Fruit fly (Drosophila melanogaster) whole organism, wandering third instar larva: ENCODE data around the gene CG34292.

Source experiments
- Abd-B ChIP-seq: fragments of >200 bp; optimal IDR thresholded peaks from 2 replicates; lab custom pipeline; 2017; ENCODE audit warnings: missing biosample characterization, missing genetic modification characterization
- CG32264 ChIP-seq: fragments of 200-800 bp; sonication (Bioruptor generic); optimal IDR thresholded peaks from 2 replicates; lab custom pipeline; 2016; ENCODE audit warnings: missing biosample characterization, missing genetic modification characterization
- CG9705 ChIP-seq: fragments of 200-800 bp; sonication (Bioruptor generic); optimal IDR thresholded peaks from 2 replicates; lab custom pipeline; 2018; ENCODE audit warnings: missing biosample characterization, mild to moderate bottlenecking, missing genetic modification characterization
- CrebA ChIP-seq: fragments of 200-800 bp; sonication (Bioruptor generic); optimal IDR thresholded peaks from 2 replicates; lab custom pipeline; 2016; ENCODE audit warnings: missing biosample characterization, mild to moderate bottlenecking, missing genetic modification characterization, borderline replicate concordance
- Dfd ChIP-seq: fragments of >200 bp; optimal IDR thresholded peaks from 2 replicates; lab custom pipeline; 2017; ENCODE audit warnings: missing biosample characterization, missing genetic modification characterization
- Dif ChIP-seq: fragments of 200-275, 200-300 bp; sonication (Bioruptor generic); optimal IDR thresholded peaks from 2 replicates; lab custom pipeline; 2018; ENCODE audit warnings: missing biosample characterization, missing genetic modification characterization; ENCODE audit not compliant: partially characterized antibody
- GATAd ChIP-seq: sonication (Bioruptor generic); optimal IDR thresholded peaks from 2 replicates; lab custom pipeline; 2016; ENCODE audit warnings: missing biosample characterization, missing genetic modification characterization
- HLH106 ChIP-seq: fragments of 200-800 bp; optimal IDR thresholded peaks from 3 replicates; lab custom pipeline; 2019; ENCODE audit warnings: missing biosample characterization, mild to moderate bottlenecking, missing genetic modification characterization, moderate library complexity
- Hnf4 ChIP-seq: fragments of 200-800 bp; sonication (Bioruptor generic); optimal IDR thresholded peaks from 2 replicates; lab custom pipeline; 2016; ENCODE audit warnings: missing biosample characterization, mild to moderate bottlenecking, missing genetic modification characterization
- Hr78 ChIP-seq: fragments of >200 bp; optimal IDR thresholded peaks from 2 replicates; lab custom pipeline; 2017; ENCODE audit warnings: missing biosample characterization, missing genetic modification characterization
- Hr83 ChIP-seq: fragments of 200-300 bp; sonication (Bioruptor generic); optimal IDR thresholded peaks from 2 replicates; lab custom pipeline; 2016; ENCODE audit warnings: missing biosample characterization, mild to moderate bottlenecking, missing genetic modification characterization, moderate library complexity; ENCODE audit not compliant: poor library complexity, severe bottlenecking
- Jra ChIP-seq: sonication (Bioruptor generic); optimal IDR thresholded peaks from 2 replicates; lab custom pipeline; 2016; ENCODE audit warnings: missing biosample characterization, missing genetic modification characterization
- Mio ChIP-seq: sonication (Bioruptor generic); optimal IDR thresholded peaks from 2 replicates; lab custom pipeline; 2016; ENCODE audit warnings: missing biosample characterization, missing genetic modification characterization
- Myc ChIP-seq: fragments of >200 bp; optimal IDR thresholded peaks from 2 replicates; lab custom pipeline; 2017
- N ChIP-seq: fragments of >200 bp; optimal IDR thresholded peaks from 2 replicates; lab custom pipeline; 2018; ENCODE audit warnings: missing biosample characterization, missing external identifiers, missing genetic modification characterization
- OdsH ChIP-seq: fragments of 200-800 bp; sonication (Bioruptor generic); optimal IDR thresholded peaks from 2 replicates; lab custom pipeline; 2016; ENCODE audit warnings: missing biosample characterization, mild to moderate bottlenecking, missing genetic modification characterization
- Rel ChIP-seq, 2 experiments: fragments of 200-800 bp; sonication (Bioruptor generic) in 1 of 2; optimal IDR thresholded peaks; 2 replicates in 1 of 2; 3 replicates in 1 of 2; lab custom pipeline; 2016 to 2019; ENCODE audit warnings: mild to moderate bottlenecking in 2 of 2, missing biosample characterization in 2 of 2, missing genetic modification characterization in 2 of 2, moderate library complexity in 1 of 2
- Sp1 ChIP-seq: fragments of 200-800 bp; sonication (Bioruptor generic); optimal IDR thresholded peaks from 3 replicates; lab custom pipeline; 2019; ENCODE audit warnings: missing biosample characterization, mild to moderate bottlenecking, missing genetic modification characterization, moderate library complexity
- Vsx2 ChIP-seq: fragments of 200-300, 225-300 bp; sonication (Bioruptor generic); optimal IDR thresholded peaks from 2 replicates; lab custom pipeline; 2018; ENCODE audit warnings: missing biosample characterization, missing genetic modification characterization; ENCODE audit not compliant: partially characterized antibody
- br ChIP-seq: fragments of 200-800 bp; sonication (Bioruptor generic); optimal IDR thresholded peaks from 2 replicates; lab custom pipeline; 2016; ENCODE audit warnings: missing biosample characterization, missing genetic modification characterization
- brk ChIP-seq: fragments of 200-800 bp; sonication (Bioruptor generic); optimal IDR thresholded peaks from 2 replicates; lab custom pipeline; 2016; ENCODE audit warnings: missing biosample characterization, mild to moderate bottlenecking, missing genetic modification characterization
- dl ChIP-seq, 2 experiments: fragments of 175-275, 200-275 bp in 1 of 2; fragments of 200-275 bp in 1 of 2; sonication (Bioruptor generic); optimal IDR thresholded peaks; lab custom pipeline; 2018; ENCODE audit warnings: mild to moderate bottlenecking in 2 of 2, missing biosample characterization in 2 of 2, missing genetic modification characterization in 2 of 2, moderate library complexity in 2 of 2; ENCODE audit not compliant: partially characterized antibody in 2 of 2, insufficient read depth in 1 of 2
- dmrt93B ChIP-seq: fragments of 200-800 bp; sonication (Bioruptor generic); optimal IDR thresholded peaks from 2 replicates; lab custom pipeline; 2018; ENCODE audit warnings: missing biosample characterization, mild to moderate bottlenecking, missing genetic modification characterization
- dsf ChIP-seq: sonication (Bioruptor generic); optimal IDR thresholded peaks from 2 replicates; lab custom pipeline; 2016; ENCODE audit warnings: missing biosample characterization, missing genetic modification characterization, borderline replicate concordance
- ey ChIP-seq: fragments of 200-800 bp; sonication (Bioruptor generic); optimal IDR thresholded peaks from 2 replicates; lab custom pipeline; 2016; ENCODE audit warnings: missing biosample characterization, missing genetic modification characterization
- foxo ChIP-seq, 2 experiments: fragments of 200-800 bp; sonication (Bioruptor generic); optimal IDR thresholded peaks; 2 replicates in 1 of 2; 3 replicates in 1 of 2; lab custom pipeline; 2016 to 2017; ENCODE audit warnings: missing biosample characterization in 2 of 2, missing genetic modification characterization in 2 of 2
- fru ChIP-seq: fragments of 200-800 bp; sonication (Bioruptor generic); optimal IDR thresholded peaks from 3 replicates; lab custom pipeline; 2016; ENCODE audit warnings: missing biosample characterization, mild to moderate bottlenecking, missing genetic modification characterization
- h ChIP-seq: fragments of 200-800 bp; sonication (Bioruptor generic); optimal IDR thresholded peaks from 3 replicates; lab custom pipeline; 2016; ENCODE audit warnings: missing biosample characterization, mild to moderate bottlenecking, missing genetic modification characterization
- jim ChIP-seq: fragments of 175-275, 200-325 bp; sonication (Bioruptor generic); optimal IDR thresholded peaks from 2 replicates; lab custom pipeline; 2016; ENCODE audit warnings: missing biosample characterization, mild to moderate bottlenecking, missing genetic modification characterization
- lola ChIP-seq: fragments of >200 bp; optimal IDR thresholded peaks from 2 replicates; lab custom pipeline; 2017; ENCODE audit warnings: missing biosample characterization, missing genetic modification characterization
- pan ChIP-seq: fragments of >200 bp; optimal IDR thresholded peaks from 2 replicates; lab custom pipeline; 2017
- psq ChIP-seq: fragments of 200-800 bp; sonication (Bioruptor generic); optimal IDR thresholded peaks from 3 replicates; lab custom pipeline; 2017; ENCODE audit warnings: missing biosample characterization, mild to moderate bottlenecking, missing genetic modification characterization, moderate library complexity
- rgr ChIP-seq: fragments of 200-800 bp; sonication (Bioruptor generic); optimal IDR thresholded peaks from 3 replicates; lab custom pipeline; 2016; ENCODE audit warnings: missing biosample characterization, mild to moderate bottlenecking, missing genetic modification characterization
- sage ChIP-seq: fragments of 200-800 bp; sonication (Bioruptor generic); optimal IDR thresholded peaks from 2 replicates; lab custom pipeline; 2016; ENCODE audit warnings: missing biosample characterization, mild to moderate bottlenecking, missing genetic modification characterization
- sv ChIP-seq: fragments of 200-800 bp; sonication (Bioruptor generic); optimal IDR thresholded peaks from 3 replicates; lab custom pipeline; 2016; ENCODE audit warnings: missing biosample characterization, missing genetic modification characterization
- tai ChIP-seq: sonication (Bioruptor generic); optimal IDR thresholded peaks from 2 replicates; lab custom pipeline; 2016; ENCODE audit warnings: missing biosample characterization, missing genetic modification characterization
- usp ChIP-seq: fragments of >200 bp; optimal IDR thresholded peaks from 2 replicates; lab custom pipeline; 2017; ENCODE audit warnings: missing biosample characterization, missing genetic modification characterization
- woc ChIP-seq: sonication (Bioruptor generic); optimal IDR thresholded peaks from 2 replicates; lab custom pipeline; 2016; ENCODE audit warnings: missing biosample characterization, mild to moderate bottlenecking, missing genetic modification characterization

CG34292 gene

DNA sequence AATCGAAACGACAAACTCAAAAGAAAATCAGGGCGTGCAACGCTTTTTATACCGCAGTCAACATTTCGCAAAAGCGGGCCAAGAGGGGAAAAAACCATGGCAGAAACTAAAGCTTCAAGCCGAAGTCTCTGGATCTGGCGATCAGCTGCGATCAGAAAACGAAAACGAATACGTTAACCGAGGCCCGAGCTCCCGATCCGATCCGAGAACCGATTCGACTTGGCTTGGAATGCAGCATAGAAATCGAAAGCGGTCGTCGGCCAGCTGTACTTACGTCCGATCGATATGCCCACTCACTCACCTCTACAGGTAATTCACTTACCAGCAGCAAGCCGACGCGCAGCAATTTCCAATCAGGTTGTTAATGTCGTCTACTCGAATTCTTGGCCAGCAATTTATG is 29.1 kb downstream of the CG34292 start, which contains the start of gene Cpr97Eb:
Gene Cpr97Eb (minus strand): TSS at position 25 of the 400 bp plus-strand sequence.
- TF ChIP-seq Hr78 (no peak), N (no peak), brk (GFP tag; lab: Kevin White, UChicago) (no peak), rgr (no peak), Mio (GFP tag; lab: Kevin White, UChicago) (no peak), HLH106 (tag; lab: Kevin White, UChicago) (no peak), pan (lab: Kevin White, UChicago) (no peak), foxo (GFP tag; optimal IDR thresholded peaks at IDR 0.05; lab: Kevin White, UChicago) (no peak), dl (GFP tag; optimal IDR thresholded peaks at IDR 0.05; lab: Kevin White, UChicago; ENCODE audit: insufficient read depth in 1 of 2, partially characterized antibody in 2 of 2) (no peak), ey (GFP tag; lab: Kevin White, UChicago) (no peak), fru (GFP tag; lab: Kevin White, UChicago) (no peak), h (GFP tag; lab: Kevin White, UChicago) (no peak), usp (GFP tag; lab: Kevin White, UChicago) (no peak), CrebA (GFP tag; lab: Kevin White, UChicago) (no peak)
- TF ChIP-seq, all 38 proteins: peak for 0

DNA sequence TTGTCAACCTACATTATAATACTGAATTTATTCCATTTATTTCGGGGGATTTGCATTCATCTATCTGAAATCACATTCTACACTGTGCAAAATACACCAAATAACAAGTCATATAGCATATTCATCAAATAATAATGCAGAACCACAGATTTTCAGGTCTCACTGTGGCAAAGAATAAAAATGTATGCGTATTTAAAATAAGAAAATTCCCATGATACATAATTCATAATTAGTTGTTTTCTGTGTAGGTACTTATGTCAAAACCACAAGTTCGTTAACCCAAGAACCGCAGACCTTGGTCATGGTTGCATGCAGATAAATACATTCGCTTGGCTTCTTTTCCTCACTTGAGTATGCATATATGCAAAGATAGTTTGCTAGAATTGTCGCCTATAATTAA is 30.2 kb downstream of the CG34292 start:
- TF ChIP-seq CG9705 (GFP tag; lab: Kevin White, UChicago): no peak
- TF ChIP-seq woc (GFP tag; lab: Kevin White, UChicago): peak; percentile 16
- no peak for TF ChIP-seq Vsx2 (GFP tag; lab: Kevin White, UChicago)
- TF ChIP-seq Hnf4 (GFP tag; lab: Kevin White, UChicago): peak; percentile 78
- no peak for TF ChIP-seq Dif
- peak; percentile 69 for TF ChIP-seq tai
- no peak for TF ChIP-seq dl (GFP tag; optimal IDR thresholded peaks at IDR 0.05; lab: Kevin White, UChicago; ENCODE audit: insufficient read depth in 1 of 2, partially characterized antibody in 2 of 2)
- TF ChIP-seq HLH106 (tag; lab: Kevin White, UChicago): peak; percentile 65
- peak; percentile 75 for TF ChIP-seq ey (GFP tag; lab: Kevin White, UChicago)
- peak; percentile 57 for TF ChIP-seq fru (GFP tag; lab: Kevin White, UChicago)
- TF ChIP-seq psq: peak; percentile 51
- peak; percentile 57 for TF ChIP-seq OdsH (GFP tag; lab: Kevin White, UChicago)
- no peak for TF ChIP-seq Myc
- no peak for TF ChIP-seq brk (GFP tag; lab: Kevin White, UChicago)
- no peak for TF ChIP-seq Jra (GFP tag; lab: Kevin White, UChicago)
- TF ChIP-seq Hr83 (GFP tag; lab: Kevin White, UChicago): no peak
- TF ChIP-seq sage (GFP tag; lab: Kevin White, UChicago): no peak
- peak; percentile 71 for TF ChIP-seq rgr
- TF ChIP-seq Mio (GFP tag; lab: Kevin White, UChicago): no peak
- TF ChIP-seq jim (GFP tag; lab: Kevin White, UChicago): no peak
- TF ChIP-seq CrebA (GFP tag; lab: Kevin White, UChicago): no peak
- peak; percentile 74 for TF ChIP-seq h (GFP tag; lab: Kevin White, UChicago)
- TF ChIP-seq Hr78: no peak
- TF ChIP-seq Abd-B: no peak
- TF ChIP-seq lola: no peak
- peak; percentile 68 for TF ChIP-seq br (GFP tag; lab: Kevin White, UChicago)
- no peak for TF ChIP-seq Rel (GFP tag; optimal IDR thresholded peaks at IDR 0.05; lab: Kevin White, UChicago)
- peak; percentile 85 for TF ChIP-seq Rel (tag; optimal IDR thresholded peaks at IDR 0.05; lab: Kevin White, UChicago)
- no peak for TF ChIP-seq Dfd (GFP tag; lab: Kevin White, UChicago)
- no peak for TF ChIP-seq pan (lab: Kevin White, UChicago)
- peak in 1 of 2 experiments; percentile 68 for TF ChIP-seq foxo (GFP tag; optimal IDR thresholded peaks at IDR 0.05; lab: Kevin White, UChicago)
- TF ChIP-seq dsf (GFP tag; lab: Kevin White, UChicago): no peak
- peak; percentile 11 for TF ChIP-seq dmrt93B
- peak; percentile 17 for TF ChIP-seq GATAd (GFP tag; lab: Kevin White, UChicago)
- no peak for TF ChIP-seq usp (GFP tag; lab: Kevin White, UChicago)
- no peak for TF ChIP-seq CG32264 (GFP tag; lab: Kevin White, UChicago)
- peak; percentile 48 for TF ChIP-seq Sp1
- TF ChIP-seq sv (GFP tag; lab: Kevin White, UChicago): no peak
- no peak for TF ChIP-seq N
- TF ChIP-seq, all 38 proteins: peak for 16
